Worm (Caenorhabditis elegans) whole organism, L3 larva: Measurements from ENCODE around the gene fbxa-220.

Experiments
- R02D3.7 ChIP-seq: fragments of 150-350 bp; optimal IDR thresholded peaks from 2 replicates; lab custom pipeline; 2014; ENCODE audit warnings: missing biosample characterization, missing genetic modification characterization
- ZK546.5 ChIP-seq: sonication (generic microtip); optimal IDR thresholded peaks from 2 replicates; lab custom pipeline; 2017; ENCODE audit warnings: missing biosample characterization, missing genetic modification characterization
- ama-1 ChIP-seq: fragments of 150-350 bp; optimal IDR thresholded peaks from 2 replicates; lab custom pipeline; 2018
- ceh-16 ChIP-seq: sonication (generic microtip); optimal IDR thresholded peaks from 2 replicates; lab custom pipeline; 2017; ENCODE audit warnings: missing biosample characterization, missing genetic modification characterization
- ceh-28 ChIP-seq: fragments of 150-350 bp; optimal IDR thresholded peaks from 2 replicates; lab custom pipeline; 2014; ENCODE audit warnings: missing biosample characterization, missing genetic modification reagents, missing genetic modification characterization
- egl-27 ChIP-seq: sonication (generic microtip); optimal IDR thresholded peaks from 4 replicates; lab custom pipeline; 2017; ENCODE audit warnings: missing biosample characterization, missing genetic modification reagents, missing genetic modification characterization
- egl-5 ChIP-seq: fragments of 150-350 bp; optimal IDR thresholded peaks from 2 replicates; lab custom pipeline; 2017; ENCODE audit warnings: missing biosample characterization, missing genetic modification reagents, missing genetic modification characterization, inconsistent platforms
- elt-2 ChIP-seq: sonication (generic microtip); optimal IDR thresholded peaks from 2 replicates; lab custom pipeline; 2016; ENCODE audit warnings: missing genetic modification reagents, mild to moderate bottlenecking, missing genetic modification characterization, missing compliant biosample characterization
- elt-3 ChIP-seq, 3 experiments: fragments of 150-350 bp in 1 of 3; sonication (generic microtip) in 2 of 3; optimal IDR thresholded peaks; 2 replicates in 2 of 3; 4 replicates in 1 of 3; lab custom pipeline; 2014 to 2017; ENCODE audit warnings: missing biosample characterization in 3 of 3, missing genetic modification characterization in 3 of 3
- eor-1 ChIP-seq, 2 experiments: fragments of 150-350 bp; optimal IDR thresholded peaks; 2 replicates each; lab custom pipeline; 2014 to 2018; ENCODE audit warnings: missing biosample characterization in 2 of 2, missing genetic modification characterization in 2 of 2
- fkh-10 ChIP-seq: sonication (generic microtip); optimal IDR thresholded peaks from 2 replicates; lab custom pipeline; 2017; ENCODE audit warnings: missing biosample characterization, missing genetic modification reagents, missing genetic modification characterization
- fkh-2 ChIP-seq: fragments of 150-350 bp; optimal IDR thresholded peaks from 2 replicates; lab custom pipeline; 2014; ENCODE audit warnings: missing biosample characterization, missing genetic modification reagents, missing genetic modification characterization
- hmg-11 ChIP-seq: sonication (generic microtip); optimal IDR thresholded peaks from 2 replicates; lab custom pipeline; 2016; ENCODE audit warnings: missing genetic modification characterization, missing compliant biosample characterization
- jun-1 ChIP-seq: fragments of 150-350 bp; optimal IDR thresholded peaks from 2 replicates; lab custom pipeline; 2014; ENCODE audit warnings: missing biosample characterization, missing genetic modification reagents, missing genetic modification characterization
- lin-15B ChIP-seq: fragments of 150-350 bp; optimal IDR thresholded peaks from 2 replicates; lab custom pipeline; 2014; ENCODE audit warnings: missing biosample characterization, missing genetic modification characterization
- lsy-12 ChIP-seq: sonication (generic microtip); optimal IDR thresholded peaks from 2 replicates; lab custom pipeline; 2016; ENCODE audit warnings: mild to moderate bottlenecking, missing genetic modification characterization, missing compliant biosample characterization
- mdl-1 ChIP-seq: fragments of 150-350 bp; optimal IDR thresholded peaks from 2 replicates; lab custom pipeline; 2014; ENCODE audit warnings: missing biosample characterization, missing genetic modification characterization
- mml-1 ChIP-seq: fragments of 150-350 bp; sonication (generic microtip); optimal IDR thresholded peaks from 3 replicates; lab custom pipeline; 2014; ENCODE audit warnings: missing biosample characterization, missing genetic modification characterization
- nfya-1 ChIP-seq: sonication (generic microtip); optimal IDR thresholded peaks from 2 replicates; lab custom pipeline; 2017; ENCODE audit warnings: missing genetic modification characterization, mild to moderate bottlenecking, missing compliant biosample characterization, antibody characterized with exemption, moderate library complexity; ENCODE audit not compliant: insufficient read depth
- nhr-12 ChIP-seq: fragments of 150-350 bp; optimal IDR thresholded peaks from 2 replicates; lab custom pipeline; 2014; ENCODE audit warnings: missing biosample characterization, missing genetic modification characterization
- nhr-23 ChIP-seq: fragments of 150-350 bp; optimal IDR thresholded peaks from 2 replicates; lab custom pipeline; 2014; ENCODE audit warnings: missing biosample characterization, missing genetic modification reagents, missing genetic modification characterization
- nhr-25 ChIP-seq: sonication (generic microtip); optimal IDR thresholded peaks from 2 replicates; lab custom pipeline; 2017; ENCODE audit warnings: missing biosample characterization, missing genetic modification characterization
- nhr-28 ChIP-seq: fragments of 150-350 bp; optimal IDR thresholded peaks from 2 replicates; lab custom pipeline; 2014; ENCODE audit warnings: missing biosample characterization, missing genetic modification characterization
- nhr-43 ChIP-seq: sonication (generic microtip); optimal IDR thresholded peaks from 2 replicates; lab custom pipeline; 2016; ENCODE audit warnings: mild to moderate bottlenecking, missing genetic modification characterization, missing compliant biosample characterization; ENCODE audit not compliant: poor library complexity, severe bottlenecking
- nhr-67 ChIP-seq: fragments of 150-350 bp; optimal IDR thresholded peaks from 2 replicates; lab custom pipeline; 2014; ENCODE audit warnings: missing biosample characterization, missing genetic modification characterization
- nhr-76 ChIP-seq: fragments of 150-350 bp; sonication (generic microtip); optimal IDR thresholded peaks from 5 replicates; lab custom pipeline; 2014; ENCODE audit warnings: missing biosample characterization, missing genetic modification characterization
- nhr-77 ChIP-seq: fragments of 150-350 bp; optimal IDR thresholded peaks from 2 replicates; lab custom pipeline; 2014; ENCODE audit warnings: missing biosample characterization, missing genetic modification characterization
- pha-4 ChIP-seq: fragments of 150-350 bp; optimal IDR thresholded peaks from 2 replicates; lab custom pipeline; 2014; ENCODE audit warnings: missing biosample characterization, missing genetic modification reagents, missing genetic modification characterization
- pqm-1 ChIP-seq: fragments of 150-350 bp; optimal IDR thresholded peaks from 2 replicates; lab custom pipeline; 2017; ENCODE audit warnings: missing biosample characterization, missing genetic modification characterization, inconsistent platforms
- skn-1 ChIP-seq: fragments of 150-350 bp; optimal IDR thresholded peaks from 2 replicates; lab custom pipeline; 2014; ENCODE audit warnings: missing biosample characterization, missing genetic modification characterization
- tbx-2 ChIP-seq: sonication (generic microtip); optimal IDR thresholded peaks from 2 replicates; lab custom pipeline; 2016; ENCODE audit warnings: mild to moderate bottlenecking, missing genetic modification characterization, missing compliant biosample characterization
- unc-39 ChIP-seq: sonication (generic microtip); optimal IDR thresholded peaks from 4 replicates; lab custom pipeline; 2017; ENCODE audit warnings: missing biosample characterization, missing genetic modification characterization
- zag-1 ChIP-seq: fragments of 150-350 bp; optimal IDR thresholded peaks from 2 replicates; lab custom pipeline; 2014; ENCODE audit warnings: missing biosample characterization, missing genetic modification characterization
- ztf-4 ChIP-seq: fragments of 150-350 bp; optimal IDR thresholded peaks from 2 replicates; lab custom pipeline; 2014; ENCODE audit warnings: missing biosample characterization, missing genetic modification characterization

Gene fbxa-220

ce11 chrIII:11453970-11454369 is 30.0 kb downstream of the fbxa-220 start:
- TF ChIP-seq nhr-23 (tag; lab: Kevin White, UChicago), result no peak
- no peak for TF ChIP-seq mml-1 (tag; lab: Kevin White, UChicago)
- TF ChIP-seq zag-1, result no peak
- TF ChIP-seq fkh-10 (GFP tag; lab: Kevin White, UChicago), result no peak
- no peak for TF ChIP-seq nhr-28
- no peak for TF ChIP-seq lsy-12 (tag; lab: Kevin White, UChicago)
- no peak for TF ChIP-seq mdl-1 (tag; lab: Kevin White, UChicago)
- no peak for TF ChIP-seq nhr-43 (tag; lab: Kevin White, UChicago)
- TF ChIP-seq ceh-16, result no peak
- no peak for TF ChIP-seq R02D3.7
- no peak for TF ChIP-seq nhr-77 (tag; lab: Kevin White, UChicago)
- no peak for TF ChIP-seq unc-39 (tag; lab: Kevin White, UChicago)
- TF ChIP-seq egl-27 (tag; lab: Kevin White, UChicago), result no peak
- TF ChIP-seq egl-5 (tag; lab: Kevin White, UChicago), result no peak
- no peak for TF ChIP-seq pqm-1 (tag; lab: Kevin White, UChicago)
- TF ChIP-seq fkh-2, result no peak
- TF ChIP-seq eor-1 (tag; optimal IDR thresholded peaks at IDR 0.05; lab: Kevin White, UChicago), result no peak
- TF ChIP-seq ztf-4 (tag; lab: Kevin White, UChicago), result no peak
- no peak for TF ChIP-seq tbx-2 (tag; lab: Kevin White, UChicago)
- no peak for TF ChIP-seq nhr-76 (tag; lab: Kevin White, UChicago)

- no peak for TF ChIP-seq mml-1 (tag; lab: Kevin White, UChicago)
- no peak for TF ChIP-seq nhr-25
- TF ChIP-seq, all 47 proteins: peak for 0
Measured at ce11 chrIII:11452530-11452929, 31.5 kb downstream of the fbxa-220 start.

- TF ChIP-seq ama-1 (lab: Kevin White, UChicago) (no peak), elt-2 (peak; percentile 16)
Measured at ce11 chrIII:11451380-11451779, 32.6 kb downstream of the fbxa-220 start.

DNA sequence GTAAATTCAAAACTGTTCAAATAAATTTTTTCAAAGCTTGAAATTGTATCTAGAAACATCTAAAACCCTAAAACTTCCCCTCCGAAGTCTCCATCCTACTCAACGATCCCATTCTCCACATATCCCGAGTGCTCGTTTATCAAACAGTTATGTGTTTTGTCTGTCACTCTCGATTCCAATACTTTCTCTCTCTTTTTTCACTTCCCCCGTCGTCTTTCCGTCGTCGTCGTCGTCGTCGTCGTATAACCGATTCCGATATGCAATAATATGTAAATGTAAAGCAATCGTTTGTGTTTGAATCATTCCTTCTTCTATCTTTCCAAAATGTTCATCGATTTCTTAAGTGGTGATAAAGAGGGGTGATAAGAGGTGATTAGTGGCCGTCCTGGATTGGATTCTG is 35.7 kb downstream of the fbxa-220 start:
- TF ChIP-seq ZK546.5 (tag; lab: Kevin White, UChicago), result no peak
- TF ChIP-seq nhr-12 (tag; lab: Kevin White, UChicago), result no peak
- TF ChIP-seq egl-5 (tag; lab: Kevin White, UChicago), result peak; percentile 99
- TF ChIP-seq jun-1 (tag; lab: Kevin White, UChicago), result no peak
- no peak for TF ChIP-seq eor-1 (tag; optimal IDR thresholded peaks at IDR 0.05; lab: Kevin White, UChicago)
- no peak for TF ChIP-seq mml-1 (tag; lab: Kevin White, UChicago)
- TF ChIP-seq nhr-25, result no peak

DNA sequence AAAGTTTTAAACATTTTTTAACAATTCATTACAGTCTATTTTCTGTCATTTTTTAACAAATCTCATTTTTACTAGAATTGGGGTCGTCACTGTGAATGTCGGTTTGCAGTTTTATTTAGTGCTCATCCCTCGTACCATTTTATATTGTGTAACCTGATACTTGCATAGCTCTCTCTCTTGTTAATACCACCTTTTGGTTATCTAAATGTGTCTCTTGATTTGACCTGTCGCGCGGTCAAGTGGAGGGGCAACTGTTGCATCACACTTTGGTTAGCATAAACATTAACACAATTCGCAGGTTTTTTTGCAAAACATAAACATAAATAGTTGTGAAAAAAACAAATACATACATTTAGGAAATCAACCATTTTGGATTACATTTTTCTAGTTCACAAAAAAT is 37.2 kb downstream of the fbxa-220 start:
- no peak for TF ChIP-seq nhr-76 (tag; lab: Kevin White, UChicago)
- no peak for TF ChIP-seq ama-1 (lab: Kevin White, UChicago)
- no peak for TF ChIP-seq ceh-28 (tag; lab: Kevin White, UChicago)
- no peak for TF ChIP-seq lsy-12 (tag; lab: Kevin White, UChicago)
- no peak for TF ChIP-seq lin-15B (tag; lab: Kevin White, UChicago)
- TF ChIP-seq nfya-1 (tag; lab: Kevin White, UChicago), result no peak
- no peak for TF ChIP-seq skn-1 (tag; lab: Kevin White, UChicago)
- TF ChIP-seq fkh-10 (GFP tag; lab: Kevin White, UChicago), result no peak
- no peak for TF ChIP-seq egl-5 (tag; lab: Kevin White, UChicago)
- no peak for TF ChIP-seq nhr-23 (tag; lab: Kevin White, UChicago)

DNA sequence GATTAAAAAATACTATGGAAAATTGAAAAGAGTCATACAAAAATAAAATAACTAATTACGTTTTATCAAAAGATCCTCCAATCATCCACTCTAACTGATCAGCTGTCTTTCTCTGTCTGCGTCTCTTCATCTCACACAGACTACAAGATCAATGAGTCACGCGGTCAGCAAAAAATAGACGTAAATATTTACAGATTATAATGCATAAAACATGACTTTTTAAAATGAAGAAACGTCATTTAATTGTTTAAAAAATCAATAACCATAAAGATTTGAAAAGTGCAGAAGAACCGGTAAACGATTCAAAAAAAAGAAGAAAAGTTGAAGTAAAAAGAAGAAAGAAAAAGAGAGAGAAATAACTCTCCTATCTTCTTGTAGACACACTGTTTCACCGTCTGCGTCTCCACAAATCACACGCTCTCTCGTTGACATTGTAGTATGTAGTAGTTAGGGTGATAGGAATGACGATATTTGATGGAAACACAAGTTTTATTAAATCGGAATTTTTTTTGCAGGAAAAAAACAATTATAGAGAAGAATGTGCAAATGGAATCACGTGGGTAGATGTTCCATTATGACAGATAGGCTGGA is 39.1 kb downstream of the fbxa-220 start:
- TF ChIP-seq nfya-1 (tag; lab: Kevin White, UChicago), result peak; percentile 56
- no peak for TF ChIP-seq hmg-11 (tag; lab: Kevin White, UChicago)
- peak; percentile 92 for TF ChIP-seq pha-4 (tag; lab: Kevin White, UChicago)
- TF ChIP-seq nhr-28, result no peak
- no peak for TF ChIP-seq nhr-77 (tag; lab: Kevin White, UChicago)
- peak; percentile 48 for TF ChIP-seq nhr-25
- peak; percentile 69 for TF ChIP-seq ceh-28 (tag; lab: Kevin White, UChicago)
- TF ChIP-seq nhr-67 (tag; lab: Kevin White, UChicago), result no peak
- peak; percentile 33 for TF ChIP-seq elt-2
- no peak for TF ChIP-seq elt-3 (tag; optimal IDR thresholded peaks at IDR 0.05; lab: Kevin White, UChicago)
